ENCODE assay signal across 2 worm cellular contexts in genomic region chrIII:4961281-4961680, ce11.
TF ChIP-seq lines count a peak whose summit lies in the region.

No protein-coding gene starts in this region.

TF ChIP-seq in whole organism, L4 larva, 104 proteins besides CTCF, POLR2A, EP300 and RAD21:
- TF ChIP-seq daf-12 (tag; optimal IDR thresholded peaks at IDR 0.05; lab: Kevin White, UChicago) (no peak), unc-62 (GFP tag; optimal IDR thresholded peaks at IDR 0.05 in 1 of 2; lab: Kevin White, UChicago) (peak in 1 of 2 experiments; percentile 98), unc-62 (tag; optimal IDR thresholded peaks at IDR 0.05; lab: Kevin White, UChicago) (no peak), F49E8.2 (tag; optimal IDR thresholded peaks at IDR 0.05; lab: Kevin White, UChicago; ENCODE audit: borderline replicate concordance) (no peak), Y105C5A.15 (GFP tag; IDR thresholded peaks at IDR 0.05; lab: Robert Waterston, UW) (no peak), attf-4 (tag; optimal IDR thresholded peaks at IDR 0.05; lab: Kevin White, UChicago) (no peak), D1046.2 (GFP tag; IDR thresholded peaks at IDR 0.05; lab: Robert Waterston, UW) (no peak), nhr-42 (GFP tag; IDR thresholded peaks at IDR 0.05; lab: Robert Waterston, UW) (no peak), madf-5 (GFP tag; IDR thresholded peaks at IDR 0.05; lab: Robert Waterston, UW) (no peak), skn-1 (tag; optimal IDR thresholded peaks at IDR 0.05; lab: Kevin White, UChicago) (no peak), nhr-102 (tag; optimal IDR thresholded peaks at IDR 0.05; lab: Kevin White, UChicago) (no peak), ceh-62 (tag; optimal IDR thresholded peaks at IDR 0.05; lab: Kevin White, UChicago) (no peak), ama-1 (optimal IDR thresholded peaks at IDR 0.05; lab: Kevin White, UChicago) (peak; percentile 18), mes-2 (tag; optimal IDR thresholded peaks at IDR 0.05; lab: Kevin White, UChicago; ENCODE audit: poor library complexity, severe bottlenecking) (no peak), ceh-82 (tag; optimal IDR thresholded peaks at IDR 0.05; lab: Kevin White, UChicago) (no peak), T20F7.1 (GFP tag; optimal IDR thresholded peaks at IDR 0.05; lab: Kevin White, UChicago) (no peak), dmd-8 (GFP tag; IDR thresholded peaks at IDR 0.05; lab: Robert Waterston, UW) (0 out of 2 replicates have a peak, but pooled peaks have one; percentile 16), duxl-1 (tag; optimal IDR thresholded peaks at IDR 0.05; lab: Kevin White, UChicago; ENCODE audit: poor library complexity) (peak; percentile 0), madf-9 (GFP tag; conservative IDR thresholded peaks at IDR 0.05; lab: Robert Waterston, UW) (no peak), ceh-32 (tag; optimal IDR thresholded peaks at IDR 0.05; lab: Kevin White, UChicago; ENCODE audit: poor library complexity) (no peak), php-3 (GFP tag; IDR thresholded peaks at IDR 0.05; lab: Robert Waterston, UW) (no peak), zip-11 (GFP tag; IDR thresholded peaks at IDR 0.05; lab: Robert Waterston, UW) (no peak), Y48G9A.11 (GFP tag; IDR thresholded peaks at IDR 0.05; lab: Robert Waterston, UW) (0 out of 2 replicates have a peak, but pooled peaks have one; percentile 18), F26F4.8 (GFP tag; conservative IDR thresholded peaks at IDR 0.05; lab: Robert Waterston, UW) (no peak), dve-1 (tag; optimal IDR thresholded peaks at IDR 0.05; lab: Kevin White, UChicago; ENCODE audit: insufficient read depth) (no peak), mdt-29 (GFP tag; IDR thresholded peaks at IDR 0.05; lab: Robert Waterston, UW) (no peak), mdl-1 (tag; optimal IDR thresholded peaks at IDR 0.05; lab: Kevin White, UChicago) (no peak), aha-1 (tag; lab: Kevin White, UChicago) (peak; percentile 58), lsy-2 (tag; optimal IDR thresholded peaks at IDR 0.05; lab: Kevin White, UChicago) (no peak), unc-39 (tag; optimal IDR thresholded peaks at IDR 0.05; lab: Kevin White, UChicago) (no peak), hlh-30 (tag; optimal IDR thresholded peaks at IDR 0.05; lab: Kevin White, UChicago; ENCODE audit: insufficient read depth) (no peak)

TF ChIP-seq in whole organism, young adult, 124 proteins besides CTCF, POLR2A, EP300 and RAD21:
- 0 out of 2 replicates have a peak, but pooled peaks have one; percentile 18 for TF ChIP-seq ekl-4 (GFP tag; IDR thresholded peaks at IDR 0.05; lab: Robert Waterston, UW)
- no peak for TF ChIP-seq madf-10 (tag; optimal IDR thresholded peaks at IDR 0.05; lab: Kevin White, UChicago)
- no peak for TF ChIP-seq fkh-3 (tag; optimal IDR thresholded peaks at IDR 0.05; lab: Kevin White, UChicago)
- peak; percentile 38; the same call in 1 of the 2 replicates for TF ChIP-seq lin-26 (GFP tag; IDR thresholded peaks at IDR 0.05; lab: Robert Waterston, UW)
- TF ChIP-seq C17E4.6 (GFP tag; IDR thresholded peaks at IDR 0.05; lab: Robert Waterston, UW) = no peak
- no peak for TF ChIP-seq snpc-1.3 (tag; optimal IDR thresholded peaks at IDR 0.05; lab: Kevin White, UChicago; ENCODE audit: insufficient read depth)
- peak; percentile 34; the same call in 1 of the 2 replicates for TF ChIP-seq madf-6 (GFP tag; IDR thresholded peaks at IDR 0.05; lab: Robert Waterston, UW)
- no peak for TF ChIP-seq B0035.1 (tag; optimal IDR thresholded peaks at IDR 0.05; lab: Kevin White, UChicago)
- TF ChIP-seq ztf-18 (tag; optimal IDR thresholded peaks at IDR 0.05; lab: Kevin White, UChicago) = peak; percentile 9
- no peak for TF ChIP-seq repo-1 (tag; optimal IDR thresholded peaks at IDR 0.05; lab: Kevin White, UChicago)

Comparison
In these comparisons a context has a peak if more than half of its experiments do, and no peak if none do; other contexts are left out.
1. Of the 7 proteins assayed by ChIP-seq in both whole organism, young adult and whole organism, L4 larva: peak only in whole organism, young adult: none; only in whole organism, L4 larva: ama-1; in both: none; in neither: 5; mixed calls (peak in some experiments, not most) for 1.